Fruit fly (Drosophila melanogaster) whole organism, pupa: ENCODE measurements around the gene CG11670.

Experiments used
- CG10348 ChIP-seq: fragments of 200-800 bp; sonication (Bioruptor generic); IDR thresholded peaks from 2 replicates; pipeline ENCODE4 v1.3.6; 2022; ENCODE audit warnings: missing biosample characterization, missing genetic modification characterization
- CG12605 ChIP-seq: fragments of 200-800 bp; sonication (Bioruptor generic); IDR thresholded peaks from 2 replicates; pipeline ENCODE4 v1.3.6; 2022; ENCODE audit warnings: missing biosample characterization, missing genetic modification characterization
- CG13204 ChIP-seq: fragments of 200-800 bp; sonication (Bioruptor generic); optimal IDR thresholded peaks from 2 replicates; lab custom pipeline; 2018; ENCODE audit warnings: missing biosample characterization, mild to moderate bottlenecking, missing genetic modification characterization, moderate library complexity
- CG14655 ChIP-seq: fragments of 200-800 bp; sonication (Bioruptor generic); optimal IDR thresholded peaks from 3 replicates; lab custom pipeline; 2017; ENCODE audit warnings: mild to moderate bottlenecking, missing biosample characterization, missing genetic modification reagents, missing genetic modification characterization
- CG15710 ChIP-seq: fragments of 200-800 bp; sonication (Bioruptor generic); optimal IDR thresholded peaks from 2 replicates; lab custom pipeline; 2018; ENCODE audit warnings: missing biosample characterization, mild to moderate bottlenecking, missing genetic modification characterization, moderate library complexity
- CG17806 ChIP-seq: fragments of 200-800 bp; sonication (Bioruptor generic); optimal IDR thresholded peaks from 2 replicates; lab custom pipeline; 2018; ENCODE audit warnings: missing biosample characterization, mild to moderate bottlenecking, missing genetic modification characterization, moderate library complexity
- CG32121 ChIP-seq: fragments of 200-800 bp; sonication (Bioruptor generic); IDR thresholded peaks from 2 replicates; pipeline ENCODE4 v1.3.6; 2022; ENCODE audit warnings: missing biosample characterization, missing genetic modification characterization
- CG34367 ChIP-seq: fragments of 200-800 bp; sonication (Bioruptor generic); optimal IDR thresholded peaks from 2 replicates; lab custom pipeline; 2018; ENCODE audit warnings: missing biosample characterization, mild to moderate bottlenecking, missing genetic modification characterization
- CG4496 ChIP-seq: fragments of 200-800 bp; sonication (Bioruptor generic); IDR thresholded peaks from 3 replicates; pipeline ENCODE4 v1.3.6; 2022; ENCODE audit warnings: missing biosample characterization, missing genetic modification characterization
- CG8159 ChIP-seq: fragments of 200-800 bp; sonication (Bioruptor generic); optimal IDR thresholded peaks from 3 replicates; lab custom pipeline; 2018; ENCODE audit warnings: missing biosample characterization, mild to moderate bottlenecking, missing genetic modification characterization, moderate library complexity
- CG8301 ChIP-seq: fragments of 200-800 bp; sonication (Bioruptor generic); optimal IDR thresholded peaks from 2 replicates; lab custom pipeline; 2018; ENCODE audit warnings: missing biosample characterization, mild to moderate bottlenecking, missing genetic modification characterization
- CG9948 ChIP-seq: fragments of 200-800 bp; sonication (Bioruptor generic); optimal IDR thresholded peaks from 2 replicates; lab custom pipeline; 2018; ENCODE audit warnings: missing biosample characterization, mild to moderate bottlenecking, missing genetic modification characterization, moderate library complexity
- D1 ChIP-seq: fragments of 200-800 bp; sonication (Bioruptor generic); optimal IDR thresholded peaks from 2 replicates; lab custom pipeline; 2018; ENCODE audit warnings: missing biosample characterization, mild to moderate bottlenecking, missing genetic modification characterization, moderate library complexity
- EcR ChIP-seq: fragments of 200-800 bp; sonication (Bioruptor generic); optimal IDR thresholded peaks from 3 replicates; lab custom pipeline; 2019; ENCODE audit warnings: missing biosample characterization, missing genetic modification characterization, mild to moderate bottlenecking, moderate library complexity, missing genetic modification reagents
- Ets98B ChIP-seq: fragments of 200-800 bp; sonication (Bioruptor generic); IDR thresholded peaks from 2 replicates; pipeline ENCODE4 v1.3.6; 2022; ENCODE audit warnings: missing biosample characterization, missing genetic modification characterization
- Pif1A ChIP-seq: fragments of 200-800 bp; sonication (Bioruptor generic); optimal IDR thresholded peaks from 3 replicates; lab custom pipeline; 2016; ENCODE audit warnings: missing biosample characterization, missing genetic modification characterization
- Pif1B ChIP-seq: fragments of 200-800 bp; sonication (Bioruptor generic); optimal IDR thresholded peaks from 3 replicates; lab custom pipeline; 2016; ENCODE audit warnings: missing biosample characterization, missing genetic modification characterization
- Snoo ChIP-seq: fragments of 200-800 bp; sonication (Bioruptor generic); optimal IDR thresholded peaks from 3 replicates; lab custom pipeline; 2017; ENCODE audit warnings: missing biosample characterization, mild to moderate bottlenecking, missing genetic modification characterization, inconsistent platforms
- fd96Ca ChIP-seq: fragments of 200-800 bp; sonication (Bioruptor generic); IDR thresholded peaks from 3 replicates; pipeline ENCODE4 v1.3.6; 2022; ENCODE audit warnings: missing biosample characterization, missing genetic modification characterization
- gl ChIP-seq: fragments of 200-800 bp; sonication (Bioruptor generic); optimal IDR thresholded peaks from 2 replicates; lab custom pipeline; 2018; ENCODE audit warnings: missing biosample characterization, mild to moderate bottlenecking, missing genetic modification characterization
- rn ChIP-seq: fragments of 200-800 bp; sonication (Bioruptor generic); IDR thresholded peaks from 2 replicates; pipeline ENCODE4 v1.3.6; 2022; ENCODE audit warnings: missing biosample characterization, missing genetic modification characterization

CG11670 gene

DNA sequence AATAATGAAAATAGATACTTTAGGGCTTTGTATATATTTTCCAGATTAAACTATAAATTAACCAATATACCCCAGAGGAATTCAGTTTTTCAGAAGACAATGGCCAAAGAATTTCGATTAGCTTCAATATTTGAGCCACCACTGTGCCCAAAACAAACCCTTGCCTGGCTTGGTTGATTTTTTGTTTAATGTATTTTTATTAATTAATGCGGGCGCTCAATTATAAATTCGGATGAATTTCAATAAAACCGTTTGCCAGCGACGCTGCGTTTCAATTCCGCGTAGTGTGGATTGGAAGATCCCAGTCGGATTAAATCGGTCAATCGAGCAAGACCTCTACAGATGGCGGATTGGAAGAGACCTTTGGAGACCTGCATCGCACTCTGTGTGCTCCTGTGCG, at the start of gene CG11670:
CG11670 (plus strand) TSS at position 301 of the 400 bp plus-strand sequence.
- TF ChIP-seq Pif1A (GFP tag; lab: Kevin White, UChicago) (no peak), CG14655 (GFP tag; lab: Kevin White, UChicago) (no peak), CG12605 (GFP tag; lab: Robert Waterston, UW) (no peak), CG15710 (tag; lab: Kevin White, UChicago) (no peak), D1 (tag; lab: Kevin White, UChicago) (no peak), rn (GFP tag; lab: Robert Waterston, UW) (no peak), CG9948 (tag; lab: Kevin White, UChicago) (no peak), CG13204 (GFP tag; lab: Kevin White, UChicago) (no peak)
- TF ChIP-seq, all 21 proteins: peak for 0

DNA sequence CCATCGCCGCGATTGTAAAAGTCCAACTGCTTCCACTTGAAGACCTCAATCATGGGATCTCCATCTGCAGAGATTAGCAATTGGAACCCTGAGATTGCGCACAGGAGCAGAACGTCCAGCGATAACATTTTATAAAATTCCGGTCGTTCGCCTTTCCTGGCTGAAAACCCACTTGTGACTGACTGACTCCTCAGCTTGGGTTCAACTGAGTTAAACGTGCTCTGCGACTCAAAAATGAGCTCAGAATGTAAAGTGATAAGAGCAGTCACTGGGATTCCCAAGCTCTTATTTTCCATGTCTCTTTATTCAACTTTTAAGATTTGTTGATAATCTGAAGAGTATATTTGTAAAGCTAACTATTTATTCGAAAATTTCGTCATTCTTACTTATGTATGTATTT, 48.8 kb upstream of the CG11670 start, which contains the start of gene yellow-f:
yellow-f (minus strand) TSS at position 184 of the 400 bp plus-strand sequence.
- TF ChIP-seq fd96Ca (GFP tag; lab: Robert Waterston, UW) (no peak), EcR (GFP tag; lab: Kevin White, UChicago) (peak; percentile 92)

DNA sequence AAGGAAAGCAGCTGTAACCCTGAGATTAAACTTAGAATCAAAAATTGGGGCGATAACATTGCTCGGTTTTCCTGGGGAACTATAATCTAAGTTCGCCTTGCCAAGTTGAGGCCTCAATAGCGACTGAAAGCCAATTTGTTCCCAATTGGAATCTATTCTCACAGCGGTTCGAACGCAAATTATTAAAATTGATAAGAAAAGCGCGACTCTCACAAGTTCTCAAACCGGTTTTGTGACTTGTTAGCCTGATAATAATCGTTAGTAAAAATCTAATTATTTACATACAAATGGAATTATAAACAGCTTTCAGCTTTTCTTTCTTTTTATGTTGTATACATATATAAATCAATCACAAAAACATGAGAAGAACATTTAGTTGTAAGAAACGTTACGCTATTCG, 46.8 kb upstream of the CG11670 start, which contains the start of gene yellow-f2:
yellow-f2 (minus strand) TSS at position 101 of the 400 bp plus-strand sequence.
- TF ChIP-seq fd96Ca (GFP tag; lab: Robert Waterston, UW) (no peak), Snoo (tag; lab: Kevin White, UChicago) (no peak)

DNA sequence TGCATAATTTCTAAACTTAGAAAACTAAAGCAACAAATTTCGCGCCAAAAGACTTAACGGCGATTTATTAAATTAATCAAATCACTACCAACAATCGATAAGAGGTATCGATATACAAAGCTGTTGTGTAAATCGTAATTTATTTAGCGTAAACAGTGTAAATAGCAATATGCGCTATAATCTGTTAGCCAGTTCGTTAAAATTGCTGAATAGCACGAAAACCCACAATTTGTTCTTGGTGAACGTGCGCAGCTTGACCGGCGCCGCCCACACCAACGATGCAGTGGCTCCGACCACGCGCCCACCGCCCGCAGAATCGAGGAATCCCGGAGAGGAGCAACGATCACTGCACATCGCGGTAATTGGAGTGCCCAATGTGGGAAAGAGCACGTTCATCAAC, 46.3 kb upstream of the CG11670 start, which contains the start of gene CG7488:
CG7488 (plus strand) TSS at position 99 of the 400 bp plus-strand sequence.
- TF ChIP-seq CG17806 (no peak), CG15710 (tag; lab: Kevin White, UChicago) (no peak)

DNA sequence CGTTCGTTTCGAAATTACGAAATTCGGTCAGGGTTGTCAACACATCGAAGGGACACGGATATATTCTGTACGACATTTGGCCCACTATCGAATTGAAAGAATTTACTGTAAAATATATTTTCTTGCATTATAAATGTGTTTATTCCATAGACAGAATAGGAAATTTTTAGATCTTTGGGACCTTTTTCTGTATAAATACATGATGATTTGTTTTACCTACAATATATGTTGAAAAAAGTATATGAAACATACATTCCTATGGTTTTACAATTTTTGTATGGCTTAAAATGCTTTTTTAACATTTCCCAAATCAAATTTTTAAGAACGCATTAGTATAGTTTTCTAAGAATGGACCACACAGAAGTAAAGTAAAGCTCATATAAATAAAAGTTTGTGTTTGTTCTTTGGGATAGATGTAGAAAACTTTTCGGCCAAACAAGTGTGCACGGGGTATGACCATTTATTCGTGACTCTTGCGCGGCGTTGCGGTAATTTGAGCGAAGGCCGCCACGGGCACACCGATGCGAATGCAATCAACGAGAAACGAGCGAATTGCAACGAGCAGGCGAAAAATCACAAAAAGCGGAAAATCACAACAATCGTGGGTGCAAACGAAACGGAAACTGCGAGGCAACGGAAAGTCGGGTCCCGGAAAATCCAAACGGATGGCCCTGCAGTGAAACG, 44.2 kb upstream of the CG11670 start, which contains the start of the genes CG17327, CG44194 and CG7518:
CG17327 (minus strand) TSS at position 177 of the 684 bp plus-strand sequence.
CG44194 (minus strand) TSS at position 177 of the 684 bp plus-strand sequence.
CG7518 (plus strand) TSS at position 540 of the 684 bp plus-strand sequence.
- TF ChIP-seq CG10348 (GFP tag; lab: Robert Waterston, UW) (no peak), D1 (tag; lab: Kevin White, UChicago) (no peak), CG32121 (GFP tag; lab: Robert Waterston, UW) (no peak), CG4496 (GFP tag; lab: Robert Waterston, UW) (0 out of 3 replicates have a peak, but pooled peaks have one; percentile 11), Ets98B (GFP tag; lab: Robert Waterston, UW) (0 out of 2 replicates have a peak, but pooled peaks have one; percentile 15), Pif1B (no peak), CG9948 (tag; lab: Kevin White, UChicago) (no peak), CG8301 (tag; lab: Kevin White, UChicago) (no peak)

DNA sequence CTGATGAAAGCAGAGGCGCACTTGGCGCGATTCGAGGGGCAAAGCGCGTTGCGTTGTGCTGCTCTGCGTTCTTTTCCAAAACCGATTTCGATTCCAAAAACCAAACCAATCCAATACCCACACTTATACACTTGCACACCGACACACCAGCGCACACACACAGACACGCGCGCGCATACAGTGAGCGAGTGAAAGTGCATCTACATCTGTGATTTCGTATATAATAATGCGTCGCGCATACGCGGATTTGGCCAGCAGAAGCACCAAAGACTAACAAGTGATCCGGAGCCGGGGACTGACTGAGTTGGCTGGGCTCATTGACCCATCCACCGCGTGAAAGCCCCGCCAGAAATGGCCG, 43.6 kb upstream of the CG11670 start:
- TF ChIP-seq CG10348 (GFP tag; lab: Robert Waterston, UW): no peak
- TF ChIP-seq CG12605 (GFP tag; lab: Robert Waterston, UW): no peak
- no peak for TF ChIP-seq Pif1B
- no peak for TF ChIP-seq CG8159
- TF ChIP-seq D1 (tag; lab: Kevin White, UChicago): no peak
- no peak for TF ChIP-seq CG34367 (tag; lab: Kevin White, UChicago)
- TF ChIP-seq fd96Ca (GFP tag; lab: Robert Waterston, UW): no peak
- TF ChIP-seq CG17806: no peak
- TF ChIP-seq gl: no peak
- no peak for TF ChIP-seq Ets98B (GFP tag; lab: Robert Waterston, UW)
- no peak for TF ChIP-seq CG14655 (GFP tag; lab: Kevin White, UChicago)
- no peak for TF ChIP-seq CG8301 (tag; lab: Kevin White, UChicago)
- TF ChIP-seq CG9948 (tag; lab: Kevin White, UChicago): no peak
- TF ChIP-seq rn (GFP tag; lab: Robert Waterston, UW): no peak
- TF ChIP-seq Snoo (tag; lab: Kevin White, UChicago): no peak

DNA sequence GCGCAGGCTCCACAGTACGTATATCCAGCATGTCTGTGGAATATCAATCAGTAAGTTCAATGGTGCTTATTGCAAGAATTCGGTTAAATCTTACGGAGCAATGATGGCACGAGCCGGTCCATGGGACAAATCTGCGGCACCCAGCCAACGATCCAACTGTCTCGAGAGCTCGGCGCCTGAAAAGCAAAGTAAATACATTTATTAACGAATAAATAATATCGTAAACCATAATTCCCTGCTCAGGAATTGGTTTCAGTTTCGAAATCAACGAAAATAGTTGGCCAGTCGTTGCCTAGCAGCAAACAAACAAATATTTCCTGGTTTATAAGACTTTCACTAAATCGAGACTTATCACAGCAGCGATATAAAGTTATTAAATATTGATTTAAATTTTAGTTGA, 32.3 kb upstream of the CG11670 start, which contains the start of gene CG11656:
CG11656 (plus strand) TSS at position 301 of the 400 bp plus-strand sequence.
- TF ChIP-seq Snoo (tag; lab: Kevin White, UChicago): no peak
- TF ChIP-seq Ets98B (GFP tag; lab: Robert Waterston, UW): no peak
- TF ChIP-seq CG14655 (GFP tag; lab: Kevin White, UChicago): no peak
- no peak for TF ChIP-seq gl
- TF ChIP-seq CG17806: no peak
- TF ChIP-seq CG32121 (GFP tag; lab: Robert Waterston, UW): no peak
- no peak for TF ChIP-seq fd96Ca (GFP tag; lab: Robert Waterston, UW)
- no peak for TF ChIP-seq Pif1B
